Worm (Caenorhabditis elegans): ENCODE data around the gene pqn-89.

ce11 chrIV:6480978-6481377 lies 25.5 kb upstream of the pqn-89 start:
- TF ChIP-seq tab-1 (GFP tag; IDR thresholded peaks at IDR 0.05): peak; percentile 74; the same call in 1 of the 2 replicates
- no peak for TF ChIP-seq med-1 (GFP tag; optimal IDR thresholded peaks at IDR 0.05; ENCODE audit: insufficient read depth)
- no peak; the same call in 1 of the 2 replicates for TF ChIP-seq flt-1 (GFP tag; IDR thresholded peaks at IDR 0.05)
- 0 out of 2 replicates have a peak, but pooled peaks have one; percentile 43 for TF ChIP-seq ref-1 (GFP tag; conservative IDR thresholded peaks at IDR 0.05)
